Worm (Caenorhabditis elegans): ENCODE data around the gene emb-5.

DNA sequence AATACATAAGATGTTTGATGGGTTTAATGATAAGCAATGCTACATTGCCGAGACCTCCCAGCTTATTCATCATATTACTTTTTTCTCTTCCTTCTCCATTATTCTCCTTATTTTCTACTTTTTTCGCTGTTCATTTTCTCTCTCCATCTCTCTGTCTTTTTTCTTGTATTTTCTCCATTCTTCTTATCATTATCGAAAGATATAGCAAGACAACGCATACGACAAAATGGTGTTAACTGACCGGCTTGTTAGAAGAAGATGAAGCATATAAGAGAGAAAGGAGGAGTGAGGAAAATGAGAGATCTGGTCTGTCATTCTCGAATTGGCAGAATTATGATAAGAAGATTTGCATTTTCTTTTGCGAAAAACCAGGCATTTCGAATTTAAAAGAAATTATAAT is 46.4 kb upstream of the emb-5 start:
- TF ChIP-seq unc-62 (GFP tag; optimal IDR thresholded peaks at IDR 0.05) = no peak
- TF ChIP-seq nhr-77 (tag; optimal IDR thresholded peaks at IDR 0.05) = no peak
